Fruit fly (Drosophila melanogaster) whole organism, prepupa: ENCODE results near the gene CG10340.

Experiments used
- CG8119 ChIP-seq: fragments of 200-800 bp; sonication (Bioruptor generic); IDR thresholded peaks from 3 replicates; pipeline ENCODE4 v1.3.6; 2022; ENCODE audit warnings: missing biosample characterization, missing genetic modification characterization
- Gug ChIP-seq: fragments of 200-800 bp; sonication (Bioruptor generic); IDR thresholded peaks from 2 replicates; pipeline ENCODE4 v1.3.6; 2022; ENCODE audit warnings: missing biosample characterization, missing genetic modification characterization
- esn ChIP-seq: fragments of 200-800 bp; sonication (Bioruptor generic); optimal IDR thresholded peaks from 2 replicates; lab custom pipeline; 2016; ENCODE audit warnings: missing biosample characterization, mild to moderate bottlenecking, missing genetic modification characterization, moderate library complexity
- fd85E ChIP-seq: fragments of 200-800 bp; sonication (Bioruptor generic); optimal IDR thresholded peaks from 3 replicates; lab custom pipeline; 2016; ENCODE audit warnings: missing biosample characterization, missing genetic modification characterization
- fkh ChIP-seq: fragments of 200-800 bp; sonication (Bioruptor generic); optimal IDR thresholded peaks from 3 replicates; lab custom pipeline; 2017; ENCODE audit warnings: missing biosample characterization, mild to moderate bottlenecking, missing genetic modification characterization, moderate library complexity
- topi ChIP-seq: fragments of 200-800 bp; sonication (Bioruptor generic); optimal IDR thresholded peaks from 3 replicates; lab custom pipeline; 2016; ENCODE audit warnings: missing biosample characterization, missing genetic modification characterization

DNA sequence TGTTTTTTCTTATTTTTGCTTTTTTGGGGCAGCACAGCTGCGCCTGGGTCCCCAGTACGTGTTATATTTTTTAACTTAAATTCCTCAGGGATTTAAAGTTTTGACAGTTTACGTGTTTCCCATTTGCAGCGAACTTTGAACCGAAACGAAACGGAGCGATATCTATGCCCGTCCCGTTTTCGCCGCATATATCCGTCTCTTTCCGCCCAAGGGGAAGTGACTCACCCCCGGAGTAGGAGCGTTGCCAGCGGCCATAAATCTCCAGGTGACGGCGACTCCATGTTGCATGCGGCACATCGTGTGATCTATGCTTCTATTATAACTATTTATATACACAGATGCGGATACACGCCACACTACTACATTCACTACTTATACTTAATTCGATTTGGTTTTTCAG is 47.5 kb upstream of the CG10340 start:
- no peak for TF ChIP-seq topi (GFP tag; lab: Kevin White, UChicago)
- no peak for TF ChIP-seq fd85E (GFP tag; lab: Kevin White, UChicago)
- TF ChIP-seq fkh = no peak
- no peak for TF ChIP-seq CG8119 (GFP tag; lab: Robert Waterston, UW)
- no peak for TF ChIP-seq Gug (GFP tag; lab: Robert Waterston, UW)
- no peak for TF ChIP-seq esn (GFP tag; lab: Kevin White, UChicago)
